Worm (Caenorhabditis elegans) whole organism, L3 larva: ENCODE results near the gene Y45F3A.8.

Source experiments
- ZK546.5 ChIP-seq: sonication (generic microtip); optimal IDR thresholded peaks from 2 replicates; lab custom pipeline; 2017; ENCODE audit warnings: missing biosample characterization, missing genetic modification characterization
- aly-2 ChIP-seq: fragments of 150-350 bp; optimal IDR thresholded peaks from 2 replicates; lab custom pipeline; 2014; ENCODE audit warnings: missing biosample characterization, missing genetic modification characterization
- ama-1 ChIP-seq: fragments of 150-350 bp; optimal IDR thresholded peaks from 2 replicates; lab custom pipeline; 2018
- ceh-16 ChIP-seq: sonication (generic microtip); optimal IDR thresholded peaks from 2 replicates; lab custom pipeline; 2017; ENCODE audit warnings: missing biosample characterization, missing genetic modification characterization
- ceh-28 ChIP-seq: fragments of 150-350 bp; optimal IDR thresholded peaks from 2 replicates; lab custom pipeline; 2014; ENCODE audit warnings: missing biosample characterization, missing genetic modification reagents, missing genetic modification characterization
- ceh-9 ChIP-seq: sonication (generic microtip); optimal IDR thresholded peaks from 2 replicates; lab custom pipeline; 2018; ENCODE audit warnings: missing biosample characterization, missing genetic modification characterization
- daf-12 ChIP-seq: fragments of 150-350 bp; optimal IDR thresholded peaks from 2 replicates; lab custom pipeline; 2014; ENCODE audit warnings: missing biosample characterization, missing genetic modification reagents, missing genetic modification characterization
- elt-1 ChIP-seq: fragments of 150-350 bp; optimal IDR thresholded peaks from 2 replicates; lab custom pipeline; 2014; ENCODE audit warnings: missing biosample characterization, missing genetic modification characterization
- elt-2 ChIP-seq: sonication (generic microtip); optimal IDR thresholded peaks from 2 replicates; lab custom pipeline; 2016; ENCODE audit warnings: missing genetic modification reagents, mild to moderate bottlenecking, missing genetic modification characterization, missing compliant biosample characterization
- elt-3 ChIP-seq, 3 experiments: fragments of 150-350 bp in 1 of 3; sonication (generic microtip) in 2 of 3; optimal IDR thresholded peaks; 2 replicates in 2 of 3; 4 replicates in 1 of 3; lab custom pipeline; 2014 to 2017; ENCODE audit warnings: missing biosample characterization in 3 of 3, missing genetic modification characterization in 3 of 3
- eor-1 ChIP-seq, 2 experiments: fragments of 150-350 bp; optimal IDR thresholded peaks; 2 replicates each; lab custom pipeline; 2014 to 2018; ENCODE audit warnings: missing biosample characterization in 2 of 2, missing genetic modification characterization in 2 of 2
- fkh-10 ChIP-seq: sonication (generic microtip); optimal IDR thresholded peaks from 2 replicates; lab custom pipeline; 2017; ENCODE audit warnings: missing biosample characterization, missing genetic modification reagents, missing genetic modification characterization
- fkh-2 ChIP-seq: fragments of 150-350 bp; optimal IDR thresholded peaks from 2 replicates; lab custom pipeline; 2014; ENCODE audit warnings: missing biosample characterization, missing genetic modification reagents, missing genetic modification characterization
- hmg-11 ChIP-seq: sonication (generic microtip); optimal IDR thresholded peaks from 2 replicates; lab custom pipeline; 2016; ENCODE audit warnings: missing genetic modification characterization, missing compliant biosample characterization
- lin-39 ChIP-seq: fragments of 150-350 bp; optimal IDR thresholded peaks from 2 replicates; lab custom pipeline; 2018; ENCODE audit warnings: missing biosample characterization, missing genetic modification reagents, missing genetic modification characterization
- lsy-12 ChIP-seq: sonication (generic microtip); optimal IDR thresholded peaks from 2 replicates; lab custom pipeline; 2016; ENCODE audit warnings: mild to moderate bottlenecking, missing genetic modification characterization, missing compliant biosample characterization
- mdl-1 ChIP-seq: fragments of 150-350 bp; optimal IDR thresholded peaks from 2 replicates; lab custom pipeline; 2014; ENCODE audit warnings: missing biosample characterization, missing genetic modification characterization
- nfya-1 ChIP-seq: sonication (generic microtip); optimal IDR thresholded peaks from 2 replicates; lab custom pipeline; 2017; ENCODE audit warnings: missing genetic modification characterization, mild to moderate bottlenecking, missing compliant biosample characterization, antibody characterized with exemption, moderate library complexity; ENCODE audit not compliant: insufficient read depth
- nhr-11 ChIP-seq: fragments of 150-350 bp; optimal IDR thresholded peaks from 2 replicates; lab custom pipeline; 2014; ENCODE audit warnings: missing biosample characterization, missing genetic modification characterization
- nhr-23 ChIP-seq: fragments of 150-350 bp; optimal IDR thresholded peaks from 2 replicates; lab custom pipeline; 2014; ENCODE audit warnings: missing biosample characterization, missing genetic modification reagents, missing genetic modification characterization
- nhr-25 ChIP-seq: sonication (generic microtip); optimal IDR thresholded peaks from 2 replicates; lab custom pipeline; 2017; ENCODE audit warnings: missing biosample characterization, missing genetic modification characterization
- nhr-43 ChIP-seq: sonication (generic microtip); optimal IDR thresholded peaks from 2 replicates; lab custom pipeline; 2016; ENCODE audit warnings: mild to moderate bottlenecking, missing genetic modification characterization, missing compliant biosample characterization; ENCODE audit not compliant: poor library complexity, severe bottlenecking
- pha-4 ChIP-seq: fragments of 150-350 bp; optimal IDR thresholded peaks from 2 replicates; lab custom pipeline; 2014; ENCODE audit warnings: missing biosample characterization, missing genetic modification reagents, missing genetic modification characterization
- pqm-1 ChIP-seq: fragments of 150-350 bp; optimal IDR thresholded peaks from 2 replicates; lab custom pipeline; 2017; ENCODE audit warnings: missing biosample characterization, missing genetic modification characterization, inconsistent platforms
- skn-1 ChIP-seq: fragments of 150-350 bp; optimal IDR thresholded peaks from 2 replicates; lab custom pipeline; 2014; ENCODE audit warnings: missing biosample characterization, missing genetic modification characterization
- snpc-4 ChIP-seq: fragments of 150-350 bp; optimal IDR thresholded peaks from 2 replicates; lab custom pipeline; 2014; ENCODE audit warnings: missing biosample characterization, missing genetic modification characterization
- unc-62 ChIP-seq: fragments of 150-350 bp; sonication (generic microtip); optimal IDR thresholded peaks from 4 replicates; lab custom pipeline; 2014; ENCODE audit warnings: missing biosample characterization, missing genetic modification reagents, missing genetic modification characterization
- zag-1 ChIP-seq: fragments of 150-350 bp; optimal IDR thresholded peaks from 2 replicates; lab custom pipeline; 2014; ENCODE audit warnings: missing biosample characterization, missing genetic modification characterization
- ztf-4 ChIP-seq: fragments of 150-350 bp; optimal IDR thresholded peaks from 2 replicates; lab custom pipeline; 2014; ENCODE audit warnings: missing biosample characterization, missing genetic modification characterization

The Y45F3A.8 gene

ce11 chrIII:10565926-10566325 is 26.7 kb downstream of the Y45F3A.8 start, which contains the start of gene acdh-11:
Gene acdh-11, plus strand, starts transcription at chrIII:10566258.
- TF ChIP-seq nfya-1 (tag; lab: Kevin White, UChicago) (peak; percentile 30), pqm-1 (tag; lab: Kevin White, UChicago) (peak; percentile 24), ztf-4 (tag; lab: Kevin White, UChicago) (no peak), nhr-43 (tag; lab: Kevin White, UChicago) (peak; percentile 22), elt-2 (tag; lab: Kevin White, UChicago) (peak; percentile 65), elt-3 (tag; optimal IDR thresholded peaks at IDR 0.05; lab: Kevin White, UChicago) (no peak), hmg-11 (peak; percentile 8)

ce11 chrIII:10562542-10562941 is 30.1 kb downstream of the Y45F3A.8 start:
- TF ChIP-seq lin-39 (tag; lab: Kevin White, UChicago) (peak; percentile 12), fkh-10 (GFP tag; lab: Kevin White, UChicago) (no peak), ceh-9 (tag; lab: Kevin White, UChicago) (no peak), ceh-28 (tag; lab: Kevin White, UChicago) (peak; percentile 79), nhr-23 (peak; percentile 25), daf-12 (tag; lab: Kevin White, UChicago) (no peak), nhr-25 (tag; lab: Kevin White, UChicago) (no peak)

- TF ChIP-seq elt-2 (tag; lab: Kevin White, UChicago) (no peak), ceh-16 (tag; lab: Kevin White, UChicago) (no peak), lsy-12 (tag; lab: Kevin White, UChicago) (no peak), elt-3 (tag; optimal IDR thresholded peaks at IDR 0.05; lab: Kevin White, UChicago) (no peak), nhr-23 (no peak), nhr-25 (tag; lab: Kevin White, UChicago) (no peak), nhr-43 (tag; lab: Kevin White, UChicago) (no peak), fkh-10 (GFP tag; lab: Kevin White, UChicago) (no peak), lin-39 (tag; lab: Kevin White, UChicago) (no peak), nhr-11 (tag; lab: Kevin White, UChicago) (no peak), aly-2 (tag; lab: Kevin White, UChicago) (no peak), unc-62 (GFP tag; lab: Kevin White, UChicago) (no peak), pha-4 (tag; lab: Kevin White, UChicago) (no peak), skn-1 (tag; lab: Kevin White, UChicago) (no peak)
Measured at ce11 chrIII:10561904-10562303, 30.7 kb downstream of the Y45F3A.8 start, which contains the start of gene Y45F3A.1. Gene Y45F3A.1, minus strand, starts transcription at chrIII:10561915.

ce11 chrIII:10560296-10560695 is 32.3 kb downstream of the Y45F3A.8 start, which contains the start of gene rab-30:
Gene rab-30, plus strand, starts transcription at chrIII:10560596.
- TF ChIP-seq ZK546.5 (tag; lab: Kevin White, UChicago) (no peak), elt-1 (tag; lab: Kevin White, UChicago) (no peak), daf-12 (tag; lab: Kevin White, UChicago) (no peak), mdl-1 (tag; lab: Kevin White, UChicago) (no peak), snpc-4 (tag; lab: Kevin White, UChicago) (no peak)

ce11 chrIII:10557910-10558309 is 34.7 kb downstream of the Y45F3A.8 start, which contains the start of gene T21C12.4:
Gene T21C12.4, minus strand, starts transcription at chrIII:10558010.
- TF ChIP-seq nfya-1 (tag; lab: Kevin White, UChicago), result no peak

- no peak for TF ChIP-seq nhr-23
- no peak for TF ChIP-seq ceh-16 (tag; lab: Kevin White, UChicago)
- TF ChIP-seq fkh-2 (tag; lab: Kevin White, UChicago), result no peak
- TF ChIP-seq zag-1 (tag; lab: Kevin White, UChicago), result no peak
- TF ChIP-seq ama-1 (lab: Kevin White, UChicago), result no peak
- no peak for TF ChIP-seq lsy-12 (tag; lab: Kevin White, UChicago)
- no peak for TF ChIP-seq eor-1 (tag; optimal IDR thresholded peaks at IDR 0.05; lab: Kevin White, UChicago)
- TF ChIP-seq elt-2 (tag; lab: Kevin White, UChicago), result no peak
Measured at ce11 chrIII:10552929-10553328, 39.7 kb downstream of the Y45F3A.8 start, which contains the start of gene T21C12.8. Gene T21C12.8, minus strand, starts transcription at chrIII:10553029.
